Worm (Caenorhabditis elegans): ENCODE measurements around the gene srg-11.

DNA sequence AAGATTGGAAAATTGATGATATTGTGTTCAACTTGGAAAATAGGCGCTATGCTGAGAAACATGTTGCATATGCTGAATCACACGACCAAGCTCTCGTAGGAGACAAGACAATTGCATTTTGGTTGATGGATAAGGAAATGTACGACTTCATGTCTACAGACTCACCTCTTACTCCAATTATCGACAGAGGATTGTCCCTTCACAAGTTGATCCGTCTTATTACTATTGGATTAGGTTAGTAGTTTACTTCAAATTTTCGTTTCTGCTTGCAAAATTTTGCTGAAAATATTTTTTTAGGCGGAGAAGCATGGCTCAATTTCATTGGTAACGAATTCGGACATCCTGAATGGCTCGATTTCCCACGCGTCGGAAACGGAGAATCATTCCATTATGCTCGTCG, 17.1 kb downstream of the srg-11 start:
- no peak for TF ChIP-seq mdl-1 (tag; optimal IDR thresholded peaks at IDR 0.05)
- no peak for TF ChIP-seq C34B4.2 (tag; optimal IDR thresholded peaks at IDR 0.05)
- no peak for TF ChIP-seq ceh-82 (tag; optimal IDR thresholded peaks at IDR 0.05)
- no peak for TF ChIP-seq unc-62 (GFP tag; optimal IDR thresholded peaks at IDR 0.05)
- no peak for TF ChIP-seq ztf-11 (tag; optimal IDR thresholded peaks at IDR 0.05)
- no peak for TF ChIP-seq ces-1 (GFP tag; optimal IDR thresholded peaks at IDR 0.05)
- no peak for TF ChIP-seq pag-3 (tag; optimal IDR thresholded peaks at IDR 0.05; ENCODE audit: borderline replicate concordance, insufficient read depth)
- TF ChIP-seq unc-130 (tag; optimal IDR thresholded peaks at IDR 0.05): no peak
- TF ChIP-seq lin-39 (tag; optimal IDR thresholded peaks at IDR 0.05): no peak
- TF ChIP-seq egl-13 (tag; optimal IDR thresholded peaks at IDR 0.05): no peak
- no peak for TF ChIP-seq ztf-4 (tag; optimal IDR thresholded peaks at IDR 0.05)
- TF ChIP-seq C16A3.4 (tag; optimal IDR thresholded peaks at IDR 0.05): no peak
